Worm (Caenorhabditis elegans) whole organism, young adult: Measurements from ENCODE around the gene C08H9.16.

Experiments used
- B0035.1 ChIP-seq: sonication (generic microtip); optimal IDR thresholded peaks from 2 replicates; lab custom pipeline; 2016; ENCODE audit warnings: missing genetic modification characterization, mild to moderate bottlenecking, missing compliant biosample characterization, missing genotype, missing genetic modification reagents
- B0336.3 ChIP-seq: fragments of 200-800 bp; sonication (Bioruptor generic); IDR thresholded peaks from 2 replicates; pipeline ENCODE4 v1.3.6; 2022; ENCODE audit warnings: missing genetic modification characterization, missing compliant biosample characterization
- F37B4.10 ChIP-seq: fragments of 200-800 bp; sonication (Bioruptor generic); IDR thresholded peaks from 2 replicates; pipeline ENCODE4 v1.3.6; 2022; ENCODE audit warnings: missing genetic modification characterization, missing compliant biosample characterization
- Y53G8AR.9 ChIP-seq: fragments of 200-800 bp; sonication (Bioruptor generic); conservative IDR thresholded peaks from 2 replicates; pipeline ENCODE4 v1.3.6; 2022; ENCODE audit warnings: missing genetic modification reagents, missing genetic modification characterization, missing compliant biosample characterization
- Y56A3A.18 ChIP-seq: fragments of 200-800 bp; sonication (Bioruptor generic); IDR thresholded peaks from 2 replicates; pipeline ENCODE4 v1.3.6; 2022; ENCODE audit warnings: missing genetic modification reagents, missing genetic modification characterization, missing compliant biosample characterization
- aptf-3 ChIP-seq: fragments of 200-800 bp; sonication (Bioruptor generic); IDR thresholded peaks from 2 replicates; pipeline ENCODE4 v1.3.6; 2022; ENCODE audit warnings: missing genetic modification characterization, missing compliant biosample characterization
- atf-7 ChIP-seq: sonication (generic microtip); optimal IDR thresholded peaks from 2 replicates; lab custom pipeline; 2017; ENCODE audit warnings: mild to moderate bottlenecking, missing genetic modification characterization, missing compliant biosample characterization
- cebp-1 ChIP-seq, 2 experiments: fragments of 200-800 bp in 1 of 2; sonication (Bioruptor generic) in 1 of 2; sonication (generic microtip) in 1 of 2; IDR thresholded peaks in 1 of 2; optimal IDR thresholded peaks in 1 of 2; 2 replicates each; pipeline versions ENCODE4 v1.3.6 to Lab custom; 2017 to 2022; ENCODE audit warnings: missing compliant biosample characterization in 2 of 2, missing genetic modification characterization in 2 of 2, mild to moderate bottlenecking in 1 of 2, missing genetic modification reagents in 1 of 2, moderate library complexity in 1 of 2
- chd-7 ChIP-seq: sonication (generic microtip); optimal IDR thresholded peaks from 2 replicates; lab custom pipeline; 2016; ENCODE audit warnings: mild to moderate bottlenecking, missing genetic modification characterization, moderate library complexity, missing compliant biosample characterization
- ekl-4 ChIP-seq: fragments of 200-800 bp; sonication (Bioruptor generic); IDR thresholded peaks from 2 replicates; pipeline ENCODE4 v1.3.6; 2022; ENCODE audit warnings: missing genetic modification reagents, missing genetic modification characterization, missing compliant biosample characterization
- fkh-3 ChIP-seq: sonication (generic microtip); optimal IDR thresholded peaks from 2 replicates; lab custom pipeline; 2016; ENCODE audit warnings: mild to moderate bottlenecking, missing genetic modification characterization, missing compliant biosample characterization
- hmg-1.2 ChIP-seq: fragments of 200-800 bp; sonication (Bioruptor generic); IDR thresholded peaks from 2 replicates; pipeline ENCODE4 v1.3.6; 2022; ENCODE audit warnings: missing genetic modification reagents, missing genetic modification characterization, missing compliant biosample characterization
- hrde-1 ChIP-seq: sonication (generic microtip); optimal IDR thresholded peaks from 2 replicates; lab custom pipeline; 2016; ENCODE audit warnings: missing genetic modification characterization, mild to moderate bottlenecking, missing compliant biosample characterization, moderate library complexity, missing genotype, missing genetic modification reagents, borderline replicate concordance
- lag-1 ChIP-seq: fragments of 200-800 bp; sonication (Bioruptor generic); IDR thresholded peaks from 2 replicates; pipeline ENCODE4 v1.3.6; 2022; ENCODE audit warnings: missing genetic modification reagents, missing genetic modification characterization, missing compliant biosample characterization
- let-526 ChIP-seq: fragments of 200-800 bp; sonication (Bioruptor generic); IDR thresholded peaks from 2 replicates; pipeline ENCODE4 v1.3.6; 2022; ENCODE audit warnings: missing genetic modification reagents, missing genetic modification characterization, missing compliant biosample characterization
- lsl-1 ChIP-seq: fragments of 200-800 bp; sonication (Bioruptor generic); optimal IDR thresholded peaks from 2 replicates; lab custom pipeline; 2018; ENCODE audit warnings: mild to moderate bottlenecking, missing genetic modification characterization, moderate library complexity, missing compliant biosample characterization
- madf-10 ChIP-seq: sonication (generic microtip); optimal IDR thresholded peaks from 2 replicates; lab custom pipeline; 2016; ENCODE audit warnings: mild to moderate bottlenecking, missing genetic modification characterization, missing compliant biosample characterization
- madf-3 ChIP-seq: fragments of 200-800 bp; sonication (Bioruptor generic); IDR thresholded peaks from 2 replicates; pipeline ENCODE4 v1.3.6; 2022; ENCODE audit warnings: missing genetic modification reagents, missing genetic modification characterization, missing compliant biosample characterization
- mel-28 ChIP-seq: sonication (generic microtip); optimal IDR thresholded peaks from 2 replicates; lab custom pipeline; 2016; ENCODE audit warnings: borderline replicate concordance, mild to moderate bottlenecking, missing genetic modification characterization, missing compliant biosample characterization
- mxl-1 ChIP-seq: sonication (generic microtip); optimal IDR thresholded peaks from 2 replicates; lab custom pipeline; 2016; ENCODE audit warnings: missing genetic modification characterization, missing compliant biosample characterization
- nhr-120 ChIP-seq: fragments of 200-800 bp; sonication (Bioruptor generic); IDR thresholded peaks from 2 replicates; pipeline ENCODE4 v1.3.6; 2022; ENCODE audit warnings: missing genetic modification characterization, missing compliant biosample characterization
- nhr-27 ChIP-seq: fragments of 200-800 bp; sonication (Bioruptor generic); optimal IDR thresholded peaks from 2 replicates; lab custom pipeline; 2018; ENCODE audit warnings: mild to moderate bottlenecking, missing genetic modification characterization, moderate library complexity, missing compliant biosample characterization
- nhr-80 ChIP-seq: sonication (generic microtip); optimal IDR thresholded peaks from 2 replicates; lab custom pipeline; 2016; ENCODE audit warnings: missing genetic modification characterization, missing compliant biosample characterization
- repo-1 ChIP-seq: sonication (generic microtip); optimal IDR thresholded peaks from 2 replicates; lab custom pipeline; 2017; ENCODE audit warnings: mild to moderate bottlenecking, missing genetic modification characterization, missing compliant biosample characterization
- snpc-1.1 ChIP-seq: sonication (generic microtip); optimal IDR thresholded peaks from 2 replicates; lab custom pipeline; 2017; ENCODE audit warnings: missing genetic modification characterization, mild to moderate bottlenecking, missing compliant biosample characterization, antibody characterized with exemption, moderate library complexity, missing genotype, missing genetic modification reagents; ENCODE audit not compliant: insufficient read depth
- snpc-1.3 ChIP-seq: sonication (generic microtip); optimal IDR thresholded peaks from 2 replicates; lab custom pipeline; 2017; ENCODE audit warnings: missing genetic modification characterization, mild to moderate bottlenecking, missing compliant biosample characterization, antibody characterized with exemption, moderate library complexity, missing genotype, missing genetic modification reagents; ENCODE audit not compliant: insufficient read depth
- snpc-4 ChIP-seq, 5 experiments: fragments of 150-350 bp in 1 of 5; sonication (generic microtip) in 4 of 5; optimal IDR thresholded peaks; 2 replicates each; lab custom pipeline; 2014 to 2018; ENCODE audit warnings: missing genetic modification characterization in 5 of 5, missing biosample characterization in 3 of 5, antibody characterized with exemption in 2 of 5, mild to moderate bottlenecking in 2 of 5, missing compliant biosample characterization in 2 of 5, missing genotype in 2 of 5, moderate library complexity in 2 of 5, missing genetic modification reagents in 1 of 5
- tlf-1 ChIP-seq: fragments of 200-800 bp; sonication (Bioruptor generic); optimal IDR thresholded peaks from 2 replicates; lab custom pipeline; 2018; ENCODE audit warnings: mild to moderate bottlenecking, missing genetic modification characterization, missing compliant biosample characterization
- unc-130 ChIP-seq: sonication (generic microtip); optimal IDR thresholded peaks from 2 replicates; lab custom pipeline; 2016; ENCODE audit warnings: missing genetic modification reagents, missing genetic modification characterization, missing compliant biosample characterization
- xnd-1 ChIP-seq: sonication (generic microtip); optimal IDR thresholded peaks from 2 replicates; lab custom pipeline; 2016; ENCODE audit warnings: missing genotype, missing genetic modification reagents, missing genetic modification characterization, missing compliant biosample characterization
- zim-3 ChIP-seq: sonication (generic microtip); optimal IDR thresholded peaks from 2 replicates; lab custom pipeline; 2017; ENCODE audit warnings: mild to moderate bottlenecking, missing genetic modification characterization, moderate library complexity, missing compliant biosample characterization
- ztf-18 ChIP-seq: sonication (generic microtip); optimal IDR thresholded peaks from 2 replicates; lab custom pipeline; 2016; ENCODE audit warnings: missing genotype, mild to moderate bottlenecking, missing genetic modification characterization, missing compliant biosample characterization
- ztf-25 ChIP-seq: fragments of 200-800 bp; sonication (Bioruptor generic); IDR thresholded peaks from 2 replicates; pipeline ENCODE4 v1.3.6; 2022; ENCODE audit warnings: missing genetic modification reagents, missing genetic modification characterization, missing compliant biosample characterization

Gene C08H9.16

DNA sequence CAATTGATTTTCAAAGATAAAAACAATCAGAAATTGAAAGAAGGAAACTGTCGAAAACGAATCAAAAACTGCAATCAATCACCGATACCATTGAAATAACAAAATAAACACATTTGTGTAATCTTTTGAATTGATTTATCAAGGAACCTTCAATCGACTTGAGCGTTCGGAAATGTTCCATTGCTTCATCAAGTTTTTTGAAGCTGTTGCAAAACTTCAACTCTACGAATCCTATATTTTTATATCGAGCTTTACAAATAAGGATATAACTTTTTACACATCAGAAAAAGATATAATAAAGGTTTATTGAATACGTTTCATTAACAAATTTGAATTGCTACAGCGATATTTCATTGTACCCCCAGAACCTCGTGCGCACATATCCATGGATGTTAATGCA, 19.6 kb upstream of the C08H9.16 start, which contains the start of gene chil-8:
chil-8 (minus strand) TSS at position 101 of the 400 bp plus-strand sequence.
- no peak for TF ChIP-seq F37B4.10 (GFP tag; lab: Robert Waterston, UW)
- no peak for TF ChIP-seq fkh-3 (tag; lab: Kevin White, UChicago)
- TF ChIP-seq snpc-1.1 (tag; lab: Kevin White, UChicago), result no peak
- TF ChIP-seq, all 124 proteins: peak for 0

DNA sequence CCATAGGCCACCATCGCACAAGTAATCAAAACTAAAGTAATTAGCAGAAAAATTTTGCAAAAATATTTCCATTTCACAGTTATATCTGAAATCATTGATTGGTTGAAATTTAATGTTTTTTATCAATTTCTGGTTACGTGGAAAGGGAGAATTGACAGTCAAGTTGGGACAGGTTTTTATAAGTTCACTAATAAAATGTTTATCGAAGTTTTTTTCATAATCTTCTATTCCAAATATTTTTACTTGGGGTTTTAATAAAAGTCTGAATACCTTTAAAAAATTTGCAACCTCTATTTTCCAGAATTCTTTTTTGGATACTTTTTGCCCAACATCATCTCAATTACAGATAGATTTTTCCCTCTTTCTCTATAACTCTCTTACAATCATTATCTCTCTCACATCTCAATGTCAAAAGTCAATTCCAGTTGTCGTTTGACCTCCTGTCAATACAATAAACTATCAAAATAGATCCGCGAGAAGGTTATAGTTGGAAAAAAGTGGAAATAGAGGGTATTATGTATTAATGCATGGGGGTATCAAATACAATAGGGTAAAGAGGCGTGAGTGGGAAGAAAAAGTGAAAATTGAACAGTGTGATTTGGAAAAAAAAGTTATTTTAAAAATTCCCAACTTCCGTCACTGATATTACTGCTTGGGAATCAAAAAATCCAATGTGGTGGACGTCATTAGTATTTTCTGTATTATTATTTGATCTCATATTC, 17.9 kb upstream of the C08H9.16 start, which contains the start of the genes chil-2 and ctsa-3.2:
chil-2 (minus strand) TSS at position 101 of the 722 bp plus-strand sequence.
ctsa-3.2 (plus strand) TSS at position 672 of the 722 bp plus-strand sequence.
- no peak for TF ChIP-seq lag-1 (GFP tag; lab: Robert Waterston, UW)
- no peak for TF ChIP-seq nhr-120

DNA sequence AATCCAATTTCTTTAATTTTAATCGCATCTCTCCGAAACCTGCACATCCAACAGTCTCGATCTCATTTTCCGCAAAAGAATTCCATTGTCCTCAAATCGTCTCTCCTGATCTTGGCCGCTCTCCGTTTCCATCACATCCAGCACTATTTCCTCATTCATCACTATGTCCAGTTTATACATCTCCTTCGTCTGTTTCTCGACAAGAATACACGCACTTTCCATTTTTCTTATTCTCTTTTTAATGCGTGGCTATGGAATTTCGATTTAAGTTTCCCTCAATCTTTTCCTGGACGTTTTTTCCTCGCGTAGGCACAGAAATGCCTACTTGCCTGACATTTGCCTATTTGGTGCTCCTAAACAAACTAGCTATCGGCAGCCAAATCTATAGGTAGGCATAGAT, 12.8 kb upstream of the C08H9.16 start:
- TF ChIP-seq mel-28 (tag; lab: Kevin White, UChicago), result no peak

DNA sequence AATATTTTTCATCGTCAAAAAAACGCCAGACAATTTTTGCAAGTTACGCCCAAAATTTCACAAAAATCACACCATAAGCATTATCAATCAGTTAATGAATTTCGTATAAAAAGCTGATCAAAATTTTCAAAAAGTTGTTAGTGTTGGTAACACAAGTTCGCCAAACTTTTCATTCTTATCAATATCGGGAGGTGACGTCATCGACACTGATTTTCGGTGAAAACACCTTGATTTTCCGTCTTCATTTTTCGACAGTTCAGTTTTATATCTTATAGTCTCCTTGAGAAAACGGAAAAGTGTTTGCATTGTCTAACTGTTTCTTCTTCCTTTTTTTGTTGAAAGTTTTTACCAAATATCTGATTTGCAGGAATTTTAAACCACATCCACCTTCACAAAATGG, 11.8 kb upstream of the C08H9.16 start, which contains the start of gene C08H9.15:
C08H9.15 (plus strand) TSS at position 368 of the 400 bp plus-strand sequence.
- TF ChIP-seq snpc-1.3 (tag; lab: Kevin White, UChicago) (no peak), xnd-1 (no peak), nhr-80 (tag; lab: Kevin White, UChicago) (no peak), B0035.1 (no peak), ztf-25 (no peak), let-526 (GFP tag; lab: Robert Waterston, UW) (no peak), nhr-27 (tag; lab: Kevin White, UChicago) (no peak), mxl-1 (tag; lab: Kevin White, UChicago) (no peak), nhr-120 (no peak)

DNA sequence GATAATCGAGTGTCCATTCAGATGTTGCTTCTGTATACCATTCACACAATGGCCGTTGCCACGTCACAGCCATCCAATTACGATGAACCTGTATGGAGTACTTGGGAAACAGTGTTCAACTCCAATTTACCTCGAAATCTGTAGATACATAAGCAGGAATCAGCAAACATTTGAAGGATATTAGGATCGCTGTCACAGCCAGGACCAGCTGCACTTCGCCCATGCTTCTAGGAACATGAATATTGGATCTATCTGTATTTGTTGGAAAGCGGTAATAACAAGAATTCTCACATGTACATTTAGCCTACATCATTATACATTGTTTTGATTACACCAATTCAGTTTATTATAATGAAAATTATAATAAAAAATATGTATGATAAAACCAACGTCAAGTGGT, 6.4 kb upstream of the C08H9.16 start, which contains the start of gene algn-8:
algn-8 (minus strand) TSS at position 227 of the 400 bp plus-strand sequence.
- TF ChIP-seq chd-7 (tag; lab: Kevin White, UChicago) (peak; percentile 45), B0336.3 (peak; percentile 62), tlf-1 (peak; percentile 3), hrde-1 (tag; lab: Kevin White, UChicago) (peak; percentile 50), atf-7 (tag; lab: Kevin White, UChicago) (peak; percentile 45), ztf-18 (tag; lab: Kevin White, UChicago) (no peak), madf-3 (GFP tag; lab: Robert Waterston, UW) (0 out of 2 replicates have a peak, but pooled peaks have one; percentile 12), Y53G8AR.9 (GFP tag; lab: Robert Waterston, UW) (peak; percentile 71), repo-1 (peak; percentile 67), hmg-1.2 (GFP tag; lab: Robert Waterston, UW) (peak; percentile 19; the same call in 1 of the 2 replicates), snpc-1.3 (tag; lab: Kevin White, UChicago) (no peak), nhr-80 (tag; lab: Kevin White, UChicago) (no peak), Y56A3A.18 (GFP tag; lab: Robert Waterston, UW) (0 out of 2 replicates have a peak, but pooled peaks have one; percentile 33), ekl-4 (GFP tag; lab: Robert Waterston, UW) (0 out of 2 replicates have a peak, but pooled peaks have one; percentile 24), unc-130 (peak; percentile 55), madf-10 (tag; lab: Kevin White, UChicago) (peak; percentile 9), zim-3 (tag; lab: Kevin White, UChicago) (peak; percentile 36), cebp-1 (GFP tag; IDR thresholded peaks at IDR 0.05; lab: Robert Waterston, UW) (no peak), cebp-1 (tag; optimal IDR thresholded peaks at IDR 0.05; lab: Kevin White, UChicago) (no peak), snpc-4 (GFP tag; optimal IDR thresholded peaks at IDR 0.05; lab: Kevin White, UChicago) (no peak), snpc-4 (tag; optimal IDR thresholded peaks at IDR 0.05; lab: Kevin White, UChicago) (no peak), aptf-3 (GFP tag; lab: Robert Waterston, UW) (0 out of 2 replicates have a peak, but pooled peaks have one; percentile 66), lsl-1 (GFP tag; lab: Kevin White, UChicago) (no peak)
